Worm (Caenorhabditis elegans) whole organism, L4/young adult: ENCODE results near the gene tpp-2.

ENCODE experiments used
- W03F9.2 ChIP-seq: fragments of 150-350 bp; optimal IDR thresholded peaks from 2 replicates; lab custom pipeline; 2014; ENCODE audit warnings: missing biosample characterization, missing genetic modification characterization
- dao-5 ChIP-seq: sonication (generic microtip); optimal IDR thresholded peaks from 2 replicates; lab custom pipeline; 2016; ENCODE audit warnings: missing genotype, missing genetic modification characterization, moderate library complexity, missing compliant biosample characterization
- him-1 ChIP-seq: sonication (generic microtip); optimal IDR thresholded peaks from 2 replicates; lab custom pipeline; 2016; ENCODE audit warnings: missing genotype, missing genetic modification reagents, missing genetic modification characterization, missing compliant biosample characterization

DNA sequence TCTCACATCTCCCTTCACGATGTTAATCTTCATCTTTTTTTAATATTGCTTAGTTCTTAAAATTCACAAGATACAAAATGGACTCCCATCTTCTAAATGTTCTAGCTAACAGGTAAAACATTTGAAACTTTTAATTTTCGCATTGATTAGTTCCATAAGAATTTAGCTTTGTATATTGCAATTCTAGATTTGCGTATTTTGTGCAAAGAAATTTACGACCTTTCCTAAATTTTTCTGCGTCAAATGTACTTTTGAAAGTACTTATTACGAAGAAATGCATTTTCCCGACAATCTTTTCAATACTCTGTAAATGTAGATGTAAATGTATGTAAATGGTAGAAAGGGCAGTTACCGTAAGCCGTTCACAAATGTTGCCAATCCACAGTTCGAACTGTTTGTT is 6.6 kb upstream of the tpp-2 start:
- no peak for TF ChIP-seq him-1 (tag; lab: Kevin White, UChicago)
- TF ChIP-seq W03F9.2 (tag; lab: Kevin White, UChicago) = no peak
- no peak for TF ChIP-seq dao-5 (tag; lab: Kevin White, UChicago)
